Worm (Caenorhabditis elegans): ENCODE measurements around the gene tsp-3.

Gene tsp-3

DNA sequence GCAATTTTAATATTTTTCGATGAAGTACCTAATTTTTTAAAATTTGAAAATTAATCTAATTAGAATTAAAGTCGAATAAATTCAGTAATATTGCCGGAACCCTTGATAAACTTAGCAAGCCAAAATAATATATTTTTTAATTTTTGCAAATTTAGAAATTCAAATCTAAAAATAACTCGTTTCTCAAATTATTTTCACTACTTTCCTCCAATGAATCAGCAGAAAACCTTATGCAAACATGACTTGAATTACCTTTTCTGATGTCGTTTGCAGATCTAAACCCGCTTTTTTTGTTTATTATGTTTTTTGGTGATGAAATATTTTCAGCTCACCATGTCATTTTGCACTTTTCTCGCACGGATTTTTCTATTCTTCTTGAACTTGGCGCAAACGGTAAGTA is at the start of gene tsp-3:
TSS of gene tsp-3 (plus strand) at position 301 of the 400 bp plus-strand sequence.
- TF ChIP-seq ama-1 (optimal IDR thresholded peaks at IDR 0.05) (no peak), jun-1 (tag; optimal IDR thresholded peaks at IDR 0.05) (no peak), eor-1 (tag; optimal IDR thresholded peaks at IDR 0.05) (no peak), mml-1 (tag; optimal IDR thresholded peaks at IDR 0.05) (no peak), nhr-28 (tag; optimal IDR thresholded peaks at IDR 0.05) (no peak), fkh-2 (tag; optimal IDR thresholded peaks at IDR 0.05) (no peak), R02D3.7 (tag; optimal IDR thresholded peaks at IDR 0.05) (no peak), unc-62 (GFP tag; optimal IDR thresholded peaks at IDR 0.05) (no peak), ceh-82 (tag; optimal IDR thresholded peaks at IDR 0.05) (no peak), elt-1 (tag; optimal IDR thresholded peaks at IDR 0.05) (no peak), mdl-1 (tag; optimal IDR thresholded peaks at IDR 0.05) (no peak), nhr-67 (tag; optimal IDR thresholded peaks at IDR 0.05) (no peak), ceh-16 (tag; optimal IDR thresholded peaks at IDR 0.05) (no peak), snpc-4 (tag; optimal IDR thresholded peaks at IDR 0.05) (no peak), lin-15B (tag; optimal IDR thresholded peaks at IDR 0.05) (no peak), fos-1 (tag; optimal IDR thresholded peaks at IDR 0.05) (no peak)

DNA sequence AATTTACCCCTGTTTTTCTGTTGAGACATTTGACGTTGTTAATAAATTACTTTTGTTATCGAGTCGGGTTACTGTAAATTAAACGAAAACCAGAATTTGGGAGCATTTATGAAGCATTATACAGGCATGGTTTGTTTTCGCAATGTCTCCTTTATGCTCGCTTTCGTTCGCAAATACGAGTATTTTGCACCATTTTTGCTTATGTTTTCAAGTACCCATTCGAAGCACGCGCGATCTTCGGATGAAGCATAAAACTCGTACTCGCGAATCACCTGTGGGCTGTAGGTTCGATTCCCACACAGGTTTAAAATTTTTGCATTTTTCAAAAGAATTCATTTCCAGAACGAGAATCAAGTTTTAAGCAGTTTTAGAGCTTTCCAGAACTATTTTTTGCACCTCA is 47.6 kb upstream of the tsp-3 start:
- TF ChIP-seq lin-15B (tag; optimal IDR thresholded peaks at IDR 0.05) (no peak), sea-2 (GFP tag; optimal IDR thresholded peaks at IDR 0.05) (no peak), nhr-23 (tag; optimal IDR thresholded peaks at IDR 0.05) (no peak), tbx-2 (tag; optimal IDR thresholded peaks at IDR 0.05) (no peak), hmg-11 (tag; optimal IDR thresholded peaks at IDR 0.05) (no peak), lsy-12 (tag; optimal IDR thresholded peaks at IDR 0.05) (no peak), R02D3.7 (tag; optimal IDR thresholded peaks at IDR 0.05) (no peak), elt-3 (tag; optimal IDR thresholded peaks at IDR 0.05) (no peak), fkh-10 (GFP tag; optimal IDR thresholded peaks at IDR 0.05) (no peak), aly-2 (tag; optimal IDR thresholded peaks at IDR 0.05) (no peak), fos-1 (tag; optimal IDR thresholded peaks at IDR 0.05) (no peak), nhr-11 (tag; optimal IDR thresholded peaks at IDR 0.05) (no peak), jun-1 (tag; optimal IDR thresholded peaks at IDR 0.05) (no peak), nhr-28 (tag; optimal IDR thresholded peaks at IDR 0.05) (no peak), nhr-43 (tag; optimal IDR thresholded peaks at IDR 0.05; ENCODE audit: poor library complexity, severe bottlenecking) (no peak), fkh-2 (tag; optimal IDR thresholded peaks at IDR 0.05) (no peak), nhr-25 (tag; optimal IDR thresholded peaks at IDR 0.05) (no peak), nhr-12 (tag; optimal IDR thresholded peaks at IDR 0.05) (no peak), nhr-237 (tag; optimal IDR thresholded peaks at IDR 0.05) (no peak), lin-39 (tag; optimal IDR thresholded peaks at IDR 0.05) (no peak)

DNA sequence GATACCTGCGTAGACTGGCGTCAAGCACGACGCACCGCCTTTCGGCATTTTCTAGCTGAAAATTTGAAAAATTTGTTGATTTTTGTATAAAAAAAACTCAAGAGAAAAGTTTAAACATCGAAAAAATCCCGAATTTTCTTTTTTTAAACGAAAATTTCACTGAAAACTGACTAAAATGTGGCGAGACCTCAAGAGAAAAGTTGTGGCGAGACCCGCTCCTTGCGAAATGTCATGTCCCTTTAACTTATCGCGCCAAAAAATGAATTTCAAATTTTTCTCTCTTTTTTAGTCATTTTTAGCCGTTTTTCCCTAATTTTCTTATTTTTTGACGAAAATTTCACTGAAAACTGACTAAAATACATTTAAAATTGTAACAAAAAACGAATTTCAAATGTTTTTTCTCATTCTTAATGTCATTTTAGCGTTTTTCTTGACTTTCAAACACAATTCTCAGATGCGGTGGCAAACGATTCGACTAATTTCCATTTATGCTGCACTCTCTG is 43.0 kb upstream of the tsp-3 start, which contains the start of the genes snpc-1.2 and Y39E4B.5:
TSS of gene snpc-1.2 (minus strand) at position 78 of the 503 bp plus-strand sequence.
TSS of gene Y39E4B.5 (plus strand) at position 453 of the 503 bp plus-strand sequence.
- no peak for TF ChIP-seq egl-5 (tag; optimal IDR thresholded peaks at IDR 0.05)
- peak; percentile 43 for TF ChIP-seq lin-15B (tag; optimal IDR thresholded peaks at IDR 0.05)
- no peak for TF ChIP-seq unc-62 (GFP tag; optimal IDR thresholded peaks at IDR 0.05)
- TF ChIP-seq nhr-43 (tag; optimal IDR thresholded peaks at IDR 0.05; ENCODE audit: poor library complexity, severe bottlenecking), result no peak
- TF ChIP-seq ama-1 (optimal IDR thresholded peaks at IDR 0.05), result no peak
- no peak for TF ChIP-seq pha-4 (tag; optimal IDR thresholded peaks at IDR 0.05)
- no peak for TF ChIP-seq daf-12 (tag; optimal IDR thresholded peaks at IDR 0.05)

DNA sequence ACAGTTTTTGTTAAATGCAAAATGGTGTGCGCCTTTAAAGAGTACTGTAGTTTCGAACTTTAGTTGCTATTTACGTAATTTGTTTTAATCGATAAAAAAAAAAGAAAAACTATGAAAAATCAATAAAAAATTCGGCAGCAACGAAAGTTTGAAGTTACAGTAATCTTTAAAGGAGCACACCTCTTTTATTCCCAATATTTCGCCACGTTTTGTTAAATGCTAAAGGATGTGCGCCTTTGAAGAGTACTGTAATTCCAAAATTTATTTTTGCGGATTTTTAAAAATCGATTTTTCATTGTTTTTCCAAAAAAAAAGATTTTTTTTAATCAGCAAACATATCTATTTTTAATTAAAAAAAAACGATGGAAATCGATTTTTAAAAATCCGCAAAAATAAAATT is 38.8 kb upstream of the tsp-3 start:
- TF ChIP-seq nhr-67 (tag; optimal IDR thresholded peaks at IDR 0.05) (no peak), skn-1 (tag; optimal IDR thresholded peaks at IDR 0.05) (no peak), nhr-12 (tag; optimal IDR thresholded peaks at IDR 0.05) (no peak), ceh-16 (tag; optimal IDR thresholded peaks at IDR 0.05) (no peak), egl-27 (tag; optimal IDR thresholded peaks at IDR 0.05) (no peak), daf-12 (tag; optimal IDR thresholded peaks at IDR 0.05) (no peak), aly-2 (tag; optimal IDR thresholded peaks at IDR 0.05) (no peak), nhr-76 (tag; optimal IDR thresholded peaks at IDR 0.05) (no peak), pqm-1 (tag; optimal IDR thresholded peaks at IDR 0.05) (no peak), nhr-23 (tag; optimal IDR thresholded peaks at IDR 0.05) (no peak), mdl-1 (tag; optimal IDR thresholded peaks at IDR 0.05) (no peak), tbx-2 (tag; optimal IDR thresholded peaks at IDR 0.05) (no peak), unc-62 (GFP tag; optimal IDR thresholded peaks at IDR 0.05) (no peak)
